Worm (Caenorhabditis elegans) whole organism, late embryonic: ENCODE results near the gene dpy-7.

ENCODE experiments used
- C38D4.7 ChIP-seq: fragments of 200-800 bp; sonication (Bioruptor generic); optimal IDR thresholded peaks from 2 replicates; lab custom pipeline; 2018; ENCODE audit warnings: mild to moderate bottlenecking, missing genetic modification characterization, moderate library complexity, missing compliant biosample characterization
- K09A11.1 ChIP-seq: sonication (generic microtip); optimal IDR thresholded peaks from 2 replicates; lab custom pipeline; 2017; ENCODE audit warnings: antibody characterized with exemption, mild to moderate bottlenecking, missing genetic modification characterization, missing compliant biosample characterization; ENCODE audit not compliant: insufficient read depth
- T23F11.4 ChIP-seq: fragments of 200-800 bp; sonication (Bioruptor generic); optimal IDR thresholded peaks from 2 replicates; lab custom pipeline; 2018; ENCODE audit warnings: mild to moderate bottlenecking, missing genetic modification characterization, missing compliant biosample characterization
- Y22D7AL.16 ChIP-seq: sonication (generic microtip); optimal IDR thresholded peaks from 2 replicates; lab custom pipeline; 2016; ENCODE audit warnings: missing genetic modification characterization, missing compliant biosample characterization
- ahr-1 ChIP-seq: sonication (generic microtip); optimal IDR thresholded peaks from 2 replicates; lab custom pipeline; 2016; ENCODE audit warnings: missing genetic modification characterization, missing compliant biosample characterization
- ama-1 ChIP-seq: fragments of 150-350 bp; optimal IDR thresholded peaks from 2 replicates; lab custom pipeline; 2014
- ceh-14 ChIP-seq: sonication (generic microtip); optimal IDR thresholded peaks from 2 replicates; lab custom pipeline; 2016; ENCODE audit warnings: missing genotype, missing genetic modification characterization, missing compliant biosample characterization
- ceh-18 ChIP-seq: sonication (generic microtip); optimal IDR thresholded peaks from 2 replicates; lab custom pipeline; 2016; ENCODE audit warnings: missing genetic modification characterization, missing compliant biosample characterization
- ceh-19 ChIP-seq: fragments of 200-800 bp; sonication (Bioruptor generic); optimal IDR thresholded peaks from 2 replicates; lab custom pipeline; 2018; ENCODE audit warnings: mild to moderate bottlenecking, missing genetic modification characterization, missing compliant biosample characterization
- ceh-2 ChIP-seq: sonication (generic microtip); optimal IDR thresholded peaks from 2 replicates; lab custom pipeline; 2016; ENCODE audit warnings: missing genotype, missing genetic modification characterization, missing compliant biosample characterization
- ceh-24 ChIP-seq: sonication (generic microtip); optimal IDR thresholded peaks from 2 replicates; lab custom pipeline; 2016; ENCODE audit warnings: mild to moderate bottlenecking, missing genetic modification characterization, missing compliant biosample characterization
- ceh-30 ChIP-seq: fragments of 150-350 bp; optimal IDR thresholded peaks from 2 replicates; lab custom pipeline; 2014; ENCODE audit warnings: missing biosample characterization, missing genetic modification characterization
- ceh-31 ChIP-seq: sonication (generic microtip); optimal IDR thresholded peaks from 2 replicates; lab custom pipeline; 2016; ENCODE audit warnings: missing genetic modification characterization, missing compliant biosample characterization
- ceh-45 ChIP-seq: fragments of 200-800 bp; sonication (Bioruptor generic); IDR thresholded peaks from 2 replicates; pipeline ENCODE4 v1.3.6; 2022; ENCODE audit warnings: missing genetic modification reagents, missing genetic modification characterization, missing compliant biosample characterization
- ceh-48 ChIP-seq: sonication (generic microtip); optimal IDR thresholded peaks from 2 replicates; lab custom pipeline; 2016; ENCODE audit warnings: missing genetic modification characterization, inconsistent platforms, missing compliant biosample characterization
- elt-4 ChIP-seq: sonication (generic microtip); optimal IDR thresholded peaks from 2 replicates; lab custom pipeline; 2016; ENCODE audit warnings: missing genetic modification characterization, missing compliant biosample characterization
- eyg-1 ChIP-seq: sonication (generic microtip); optimal IDR thresholded peaks from 2 replicates; lab custom pipeline; 2016; ENCODE audit warnings: missing genotype, missing genetic modification characterization, missing compliant biosample characterization
- fkh-10 ChIP-seq: fragments of 150-350 bp; optimal IDR thresholded peaks from 2 replicates; lab custom pipeline; 2014; ENCODE audit warnings: missing biosample characterization, missing genetic modification reagents, missing genetic modification characterization
- fkh-6 ChIP-seq: sonication (generic microtip); optimal IDR thresholded peaks from 2 replicates; lab custom pipeline; 2016; ENCODE audit warnings: missing genetic modification characterization, missing compliant biosample characterization
- hlh-13 ChIP-seq: fragments of 200-800 bp; sonication (Bioruptor generic); optimal IDR thresholded peaks from 2 replicates; lab custom pipeline; 2018; ENCODE audit warnings: mild to moderate bottlenecking, missing genetic modification characterization, missing compliant biosample characterization
- hlh-15 ChIP-seq: sonication (generic microtip); optimal IDR thresholded peaks from 2 replicates; lab custom pipeline; 2016; ENCODE audit warnings: missing genetic modification characterization, missing compliant biosample characterization
- hlh-6 ChIP-seq: sonication (generic microtip); optimal IDR thresholded peaks from 2 replicates; lab custom pipeline; 2016; ENCODE audit warnings: missing genotype, missing genetic modification characterization, missing compliant biosample characterization
- hlh-8 ChIP-seq: sonication (generic microtip); optimal IDR thresholded peaks from 2 replicates; lab custom pipeline; 2016; ENCODE audit warnings: missing genotype, missing genetic modification characterization, missing compliant biosample characterization
- lim-6 ChIP-seq: sonication (generic microtip); optimal IDR thresholded peaks from 2 replicates; lab custom pipeline; 2016; ENCODE audit warnings: missing genetic modification characterization, missing compliant biosample characterization
- nfya-1 ChIP-seq: sonication (generic microtip); optimal IDR thresholded peaks from 2 replicates; lab custom pipeline; 2017; ENCODE audit warnings: missing genetic modification characterization, mild to moderate bottlenecking, missing compliant biosample characterization, antibody characterized with exemption, moderate library complexity
- npax-4 ChIP-seq: sonication (generic microtip); optimal IDR thresholded peaks from 2 replicates; lab custom pipeline; 2016; ENCODE audit warnings: missing genetic modification characterization, missing compliant biosample characterization
- pag-3 ChIP-seq: sonication (generic microtip); optimal IDR thresholded peaks from 2 replicates; lab custom pipeline; 2016; ENCODE audit warnings: missing compliant biosample characterization, missing genetic modification characterization, borderline replicate concordance
- pat-9 ChIP-seq: fragments of 200-800 bp; sonication (Bioruptor generic); optimal IDR thresholded peaks from 2 replicates; lab custom pipeline; 2018; ENCODE audit warnings: mild to moderate bottlenecking, missing genetic modification characterization, moderate library complexity, missing compliant biosample characterization
- pax-1 ChIP-seq: fragments of 150-350 bp; optimal IDR thresholded peaks from 2 replicates; lab custom pipeline; 2014; ENCODE audit warnings: missing biosample characterization, missing genetic modification characterization
- pha-2 ChIP-seq: sonication (generic microtip); optimal IDR thresholded peaks from 2 replicates; lab custom pipeline; 2017; ENCODE audit warnings: mild to moderate bottlenecking, missing genetic modification characterization, missing compliant biosample characterization
- pha-4 ChIP-seq: fragments of 150-350 bp; optimal IDR thresholded peaks from 2 replicates; lab custom pipeline; 2018; ENCODE audit warnings: missing biosample characterization, missing genetic modification reagents, missing genetic modification characterization
- ref-2 ChIP-seq: sonication (generic microtip); optimal IDR thresholded peaks from 2 replicates; lab custom pipeline; 2016; ENCODE audit warnings: missing genetic modification characterization, missing compliant biosample characterization
- rnt-1 ChIP-seq: sonication (generic microtip); optimal IDR thresholded peaks from 2 replicates; lab custom pipeline; 2016; ENCODE audit warnings: missing genetic modification characterization, missing compliant biosample characterization
- sox-2 ChIP-seq: fragments of 200-800 bp; sonication (Bioruptor generic); IDR thresholded peaks from 2 replicates; pipeline ENCODE4 v1.3.6; 2022; ENCODE audit warnings: missing genetic modification reagents, missing genetic modification characterization, missing compliant biosample characterization
- sox-4 ChIP-seq: sonication (generic microtip); optimal IDR thresholded peaks from 2 replicates; lab custom pipeline; 2017; ENCODE audit warnings: mild to moderate bottlenecking, missing genetic modification characterization, inconsistent platforms, missing compliant biosample characterization
- syd-9 ChIP-seq: sonication (generic microtip); optimal IDR thresholded peaks from 2 replicates; lab custom pipeline; 2016; ENCODE audit warnings: mild to moderate bottlenecking, missing genetic modification characterization, moderate library complexity, missing compliant biosample characterization
- tbx-7 ChIP-seq: sonication (generic microtip); optimal IDR thresholded peaks from 2 replicates; lab custom pipeline; 2016; ENCODE audit warnings: missing genotype, missing genetic modification characterization, missing compliant biosample characterization
- ttx-3 ChIP-seq: sonication (generic microtip); optimal IDR thresholded peaks from 2 replicates; lab custom pipeline; 2016; ENCODE audit warnings: missing genetic modification reagents, missing genetic modification characterization, missing compliant biosample characterization
- unc-42 ChIP-seq: sonication (generic microtip); optimal IDR thresholded peaks from 2 replicates; lab custom pipeline; 2016; ENCODE audit warnings: missing genotype, missing genetic modification characterization, missing compliant biosample characterization
- unc-55 ChIP-seq: sonication (generic microtip); optimal IDR thresholded peaks from 2 replicates; lab custom pipeline; 2017; ENCODE audit warnings: missing biosample characterization, missing genetic modification reagents, missing genetic modification characterization
- zip-5 ChIP-seq: sonication (generic microtip); optimal IDR thresholded peaks from 2 replicates; lab custom pipeline; 2016; ENCODE audit warnings: missing genetic modification characterization, missing compliant biosample characterization
- ztf-16 ChIP-seq: sonication (generic microtip); optimal IDR thresholded peaks from 2 replicates; lab custom pipeline; 2017; ENCODE audit warnings: missing genetic modification characterization, missing compliant biosample characterization

dpy-7 gene

ce11 chrX:7573629-7574028, 36.0 kb upstream of the dpy-7 start:
- no peak for TF ChIP-seq pag-3 (tag; lab: Kevin White, UChicago)
- no peak for TF ChIP-seq hlh-15 (tag; lab: Kevin White, UChicago)
- TF ChIP-seq unc-55: peak; percentile 9
- no peak for TF ChIP-seq fkh-6 (tag; lab: Kevin White, UChicago)
- peak; percentile 66 for TF ChIP-seq rnt-1 (tag; lab: Kevin White, UChicago)
- TF ChIP-seq ceh-18 (tag; lab: Kevin White, UChicago): peak; percentile 71
- TF ChIP-seq fkh-10 (GFP tag; lab: Kevin White, UChicago): no peak

ce11 chrX:7573572-7573628, 35.8 kb upstream of the dpy-7 start, which contains the start of the genes unc-98 and F08C6.18:
Gene unc-98, minus strand, starts transcription at chrX:7573619.
Gene F08C6.18, minus strand, starts transcription at chrX:7573628.
- TF ChIP-seq hlh-13 (GFP tag; lab: Kevin White, UChicago) (peak; percentile 10), hlh-8 (no peak)

- TF ChIP-seq sox-2 (GFP tag; lab: Robert Waterston, UW) (no peak), eyg-1 (tag; lab: Kevin White, UChicago) (no peak), Y22D7AL.16 (tag; lab: Kevin White, UChicago) (no peak), ceh-24 (tag; lab: Kevin White, UChicago) (no peak)
Observed at ce11 chrX:7573172-7573571, 35.6 kb upstream of the dpy-7 start.

ce11 chrX:7572057-7572456, 34.5 kb upstream of the dpy-7 start, which contains the start of gene pcyt-1:
Gene pcyt-1, plus strand, starts transcription at chrX:7572357.
- TF ChIP-seq hlh-15 (tag; lab: Kevin White, UChicago) (no peak), pha-4 (no peak), ceh-30 (tag; lab: Kevin White, UChicago) (no peak), ref-2 (tag; lab: Kevin White, UChicago) (no peak), ceh-31 (no peak), pag-3 (tag; lab: Kevin White, UChicago) (no peak), ceh-2 (tag; lab: Kevin White, UChicago) (no peak), nfya-1 (no peak), ceh-14 (tag; lab: Kevin White, UChicago) (no peak), ceh-48 (tag; lab: Kevin White, UChicago) (no peak), T23F11.4 (GFP tag; lab: Kevin White, UChicago) (no peak), elt-4 (tag; lab: Kevin White, UChicago) (no peak), pha-2 (tag; lab: Kevin White, UChicago) (no peak), unc-42 (tag; lab: Kevin White, UChicago) (no peak), fkh-6 (tag; lab: Kevin White, UChicago) (no peak), ama-1 (lab: Kevin White, UChicago) (no peak), ahr-1 (no peak)
- TF ChIP-seq, all 69 proteins: peak for 0

ce11 chrX:7569685-7570518, 32.3 kb upstream of the dpy-7 start, which contains the start of gene apy-1:
Gene apy-1, minus strand, starts transcription at chrX:7569722.
- TF ChIP-seq zip-5 (peak; percentile 58), Y22D7AL.16 (tag; lab: Kevin White, UChicago) (no peak), eyg-1 (tag; lab: Kevin White, UChicago) (no peak), syd-9 (tag; lab: Kevin White, UChicago) (no peak), ceh-2 (tag; lab: Kevin White, UChicago) (peak; percentile 73), C38D4.7 (GFP tag; lab: Kevin White, UChicago) (no peak), pat-9 (tag; lab: Kevin White, UChicago) (no peak), sox-2 (GFP tag; lab: Robert Waterston, UW) (no peak), ceh-18 (tag; lab: Kevin White, UChicago) (no peak), ztf-16 (tag; lab: Kevin White, UChicago) (no peak), nfya-1 (no peak), pag-3 (tag; lab: Kevin White, UChicago) (no peak), tbx-7 (tag; lab: Kevin White, UChicago) (no peak), fkh-6 (tag; lab: Kevin White, UChicago) (peak; percentile 23), ceh-19 (GFP tag; lab: Kevin White, UChicago) (no peak), hlh-8 (peak; percentile 15), sox-4 (tag; lab: Kevin White, UChicago) (no peak), hlh-15 (tag; lab: Kevin White, UChicago) (no peak), ttx-3 (tag; lab: Kevin White, UChicago) (no peak), ama-1 (lab: Kevin White, UChicago) (no peak), elt-4 (tag; lab: Kevin White, UChicago) (no peak), hlh-6 (tag; lab: Kevin White, UChicago) (no peak), ceh-45 (GFP tag; lab: Robert Waterston, UW) (no peak), K09A11.1 (tag; lab: Kevin White, UChicago) (no peak), ceh-31 (peak; percentile 75), pax-1 (tag; lab: Kevin White, UChicago) (no peak), lim-6 (tag; lab: Kevin White, UChicago) (no peak), hlh-13 (GFP tag; lab: Kevin White, UChicago) (no peak), npax-4 (tag; lab: Kevin White, UChicago) (no peak)
